Fruit fly (Drosophila melanogaster) whole organism, adult: ENCODE measurements around the gene Exo84.

Source experiments
- CG14711 ChIP-seq: fragments of 200-800 bp; sonication (Bioruptor generic); optimal IDR thresholded peaks from 2 replicates; lab custom pipeline; 2018; ENCODE audit warnings: missing biosample characterization, mild to moderate bottlenecking, missing genetic modification characterization, moderate library complexity
- CG1620 ChIP-seq: fragments of 200-800 bp; sonication (Bioruptor generic); optimal IDR thresholded peaks from 2 replicates; lab custom pipeline; 2016; ENCODE audit warnings: missing biosample characterization, missing genetic modification characterization
- CG5204 ChIP-seq: fragments of 200-800 bp; sonication (Bioruptor generic); optimal IDR thresholded peaks from 2 replicates; lab custom pipeline; 2016; ENCODE audit warnings: missing biosample characterization, missing genetic modification characterization
- CG7045 ChIP-seq: fragments of 200-800 bp; sonication (Bioruptor generic); optimal IDR thresholded peaks from 2 replicates; lab custom pipeline; 2017; ENCODE audit warnings: missing biosample characterization, mild to moderate bottlenecking, missing genetic modification characterization
- Crg-1 ChIP-seq: fragments of 200-800 bp; sonication (Bioruptor generic); optimal IDR thresholded peaks from 2 replicates; lab custom pipeline; 2016; ENCODE audit warnings: missing biosample characterization, missing genetic modification characterization
- Hr96 ChIP-seq: fragments of 200-800 bp; sonication (Bioruptor generic); optimal IDR thresholded peaks from 2 replicates; lab custom pipeline; 2016; ENCODE audit warnings: missing biosample characterization, missing genetic modification characterization
- bab1 ChIP-seq: fragments of 200-800 bp; sonication (Bioruptor generic); optimal IDR thresholded peaks from 3 replicates; lab custom pipeline; 2019; ENCODE audit warnings: missing biosample characterization, mild to moderate bottlenecking, missing genetic modification characterization, moderate library complexity
- cnc ChIP-seq, 2 experiments: fragments of >200 bp; optimal IDR thresholded peaks; 2 replicates each; lab custom pipeline; 2017
- kay ChIP-seq: fragments of 200-800 bp; sonication (Bioruptor generic); peaks from one replicate; lab custom pipeline; 2016; ENCODE audit warnings: missing biosample characterization, missing genetic modification characterization, borderline replicate concordance
- pad ChIP-seq: fragments of 200-800 bp; sonication (Bioruptor generic); optimal IDR thresholded peaks from 3 replicates; lab custom pipeline; 2017; ENCODE audit warnings: missing biosample characterization, missing genetic modification characterization, mild to moderate bottlenecking, moderate library complexity, missing genetic modification reagents
- tj ChIP-seq: fragments of 200-800 bp; sonication (Bioruptor generic); optimal IDR thresholded peaks from 3 replicates; lab custom pipeline; 2017; ENCODE audit warnings: missing biosample characterization, mild to moderate bottlenecking, missing genetic modification characterization, moderate library complexity
- toe ChIP-seq: fragments of 200-800 bp; sonication (Bioruptor generic); optimal IDR thresholded peaks from 2 replicates; lab custom pipeline; 2016; ENCODE audit warnings: missing biosample characterization, missing genetic modification characterization

DNA sequence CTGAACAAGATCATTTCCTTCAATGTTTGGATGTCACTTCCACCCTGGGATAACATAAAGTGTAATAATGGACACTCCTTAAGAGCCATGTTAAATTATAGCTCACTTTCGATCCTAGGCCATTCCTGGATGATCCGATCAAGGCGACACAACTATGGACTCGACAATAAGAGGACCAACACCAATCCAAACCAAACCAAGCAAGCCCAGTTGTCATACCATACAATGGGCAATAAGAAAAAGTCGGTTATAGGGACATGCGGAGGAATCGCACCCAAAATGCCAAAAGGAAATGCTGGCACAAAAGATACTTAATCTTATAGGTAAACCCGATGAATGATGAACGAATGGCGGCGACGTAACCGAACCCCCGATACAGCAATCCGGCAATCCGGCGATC lies 50.0 kb downstream of the Exo84 start:
- TF ChIP-seq cnc (optimal IDR thresholded peaks at IDR 0.05; lab: Kevin White, UChicago) (no peak), CG14711 (no peak), CG7045 (no peak), Crg-1 (GFP tag; lab: Kevin White, UChicago) (no peak), pad (GFP tag; lab: Kevin White, UChicago) (no peak), bab1 (GFP tag; lab: Kevin White, UChicago) (no peak), tj (GFP tag; lab: Kevin White, UChicago) (no peak), Hr96 (no peak), CG1620 (GFP tag; lab: Kevin White, UChicago) (no peak), toe (GFP tag; lab: Kevin White, UChicago) (no peak), CG5204 (GFP tag; lab: Kevin White, UChicago) (no peak), kay (no peak)
